Fruit fly (Drosophila melanogaster): ENCODE data around the gene CG4393.
A peak's percentile ranks its signal among the peaks of the same experiment; 100 is the strongest.

CG4393 gene

DNA sequence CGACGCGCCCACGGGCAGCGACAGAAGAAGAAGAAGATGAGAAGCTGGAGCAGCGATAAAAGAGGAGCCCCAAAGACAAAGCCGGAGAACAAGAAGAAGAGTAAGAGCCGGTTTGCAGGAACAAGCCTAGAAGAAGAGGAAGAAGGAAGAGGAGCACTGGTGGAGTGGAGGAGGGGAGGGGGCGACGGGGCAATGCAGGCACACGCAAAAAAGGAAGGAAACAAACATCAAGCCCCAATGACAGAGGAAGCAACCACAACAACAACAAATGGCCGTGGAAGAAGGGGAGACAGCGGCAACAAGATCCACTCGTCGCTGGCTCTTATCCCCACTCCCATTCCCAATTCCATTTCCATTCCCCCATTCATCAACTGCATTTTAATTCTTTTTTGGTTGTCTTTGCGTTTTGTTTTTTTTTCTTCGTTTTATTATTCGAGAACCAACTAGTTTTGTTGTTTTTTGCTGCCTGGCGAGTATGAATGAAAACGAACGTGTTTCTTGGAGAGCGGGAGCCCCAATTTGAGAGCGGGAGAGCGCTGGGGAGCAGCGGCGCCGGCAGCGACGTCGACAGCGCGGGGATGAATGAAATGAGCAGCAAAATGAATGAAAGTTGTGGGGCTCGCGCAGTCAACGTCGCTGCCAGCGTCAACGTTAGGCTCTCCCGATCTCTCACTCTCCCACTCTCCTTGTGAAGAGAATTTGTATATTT, 50.4 kb downstream of the CG4393 start (continued):
- TF ChIP-seq CG6163 (GFP tag; IDR thresholded peaks at IDR 0.05) (peak; percentile 98), Sox15 (GFP tag; optimal IDR thresholded peaks at IDR 0.05) (no peak), dac (GFP tag; optimal IDR thresholded peaks at IDR 0.05) (peak; percentile 57), net (GFP tag; optimal IDR thresholded peaks at IDR 0.05) (peak; percentile 94), ss (GFP tag; optimal IDR thresholded peaks at IDR 0.05) (peak; percentile 98 to 99), CG7368 (GFP tag; optimal IDR thresholded peaks at IDR 0.05) (peak; percentile 79), CG11762 (GFP tag; optimal IDR thresholded peaks at IDR 0.05; ENCODE audit: insufficient read depth) (peak; percentile 87), fkh (GFP tag; optimal IDR thresholded peaks at IDR 0.05) (no peak), lz (GFP tag; optimal IDR thresholded peaks at IDR 0.05) (no peak), CG8632 (GFP tag; optimal IDR thresholded peaks at IDR 0.05) (peak; percentile 54), OdsH (GFP tag; optimal IDR thresholded peaks at IDR 0.05) (peak; percentile 65), Ets96B (tag; optimal IDR thresholded peaks at IDR 0.05) (peak; percentile 76), CG6854 (GFP tag; optimal IDR thresholded peaks at IDR 0.05) (peak; percentile 94), CG15336 (GFP tag; IDR thresholded peaks at IDR 0.05) (peak; percentile 93), CG11902 (GFP tag; optimal IDR thresholded peaks at IDR 0.05) (no peak), CG34406 (GFP tag; optimal IDR thresholded peaks at IDR 0.05) (peak; percentile 61), Lpt (GFP tag; optimal IDR thresholded peaks at IDR 0.05) (peak; percentile 95), vri (GFP tag; optimal IDR thresholded peaks at IDR 0.05) (peak; percentile 82), Blimp-1 (GFP tag; optimal IDR thresholded peaks at IDR 0.05) (peak; percentile 97), Eip93F (GFP tag; optimal IDR thresholded peaks at IDR 0.05) (no peak), Sox14 (GFP tag; optimal IDR thresholded peaks at IDR 0.05) (peak; percentile 61), Eip75B (GFP tag; optimal IDR thresholded peaks at IDR 0.05) (peak; percentile 79)

DNA sequence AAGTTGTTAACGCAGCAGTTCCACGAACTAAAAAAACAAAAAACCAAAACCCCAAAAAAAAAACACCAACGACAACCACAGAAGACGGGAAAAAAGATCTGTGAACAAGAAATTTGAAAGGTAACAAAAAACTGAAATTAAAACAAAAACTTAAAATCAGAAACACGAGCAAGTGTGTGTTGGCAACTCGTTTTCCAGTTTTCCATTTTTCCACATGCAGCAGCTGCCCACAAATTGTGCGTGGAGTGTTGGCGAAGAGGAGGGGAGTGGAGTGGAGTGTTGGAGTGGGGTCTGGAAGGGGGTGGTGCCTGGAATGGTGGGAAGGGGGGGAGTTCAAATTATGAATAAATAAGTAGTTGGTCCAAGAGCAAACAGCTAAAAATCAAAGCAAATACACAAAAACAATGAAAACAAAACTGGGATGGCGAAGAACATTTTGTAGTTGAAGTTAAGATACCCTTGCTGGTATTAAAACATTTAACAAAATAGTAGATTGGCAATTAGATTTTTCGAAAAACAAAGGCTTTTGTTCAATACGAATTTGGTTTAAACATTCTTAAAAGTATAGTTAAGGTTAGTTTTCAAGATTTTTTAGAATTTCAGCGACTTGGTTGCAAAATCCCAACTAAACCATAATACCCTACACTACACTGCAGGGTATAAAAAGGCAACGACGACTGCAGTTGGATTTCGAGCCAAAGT, 51.1 kb downstream of the CG4393 start:
- TF ChIP-seq CG6792 (GFP tag; optimal IDR thresholded peaks at IDR 0.05) (peak; percentile 34), CG32006 (GFP tag; optimal IDR thresholded peaks at IDR 0.05) (peak; percentile 59), achi (GFP tag; optimal IDR thresholded peaks at IDR 0.05) (no peak), esn (GFP tag; optimal IDR thresholded peaks at IDR 0.05) (peak; percentile 56), ss (GFP tag; optimal IDR thresholded peaks at IDR 0.05) (no peak), CG1621 (tag; optimal IDR thresholded peaks at IDR 0.05) (no peak), CG31627 (GFP tag; optimal IDR thresholded peaks at IDR 0.05) (peak; percentile 62), OdsH (GFP tag; optimal IDR thresholded peaks at IDR 0.05) (peak; percentile 65), net (GFP tag; optimal IDR thresholded peaks at IDR 0.05) (no peak), CG6808 (GFP tag; optimal IDR thresholded peaks at IDR 0.05) (no peak), Gug (GFP tag; IDR thresholded peaks at IDR 0.05) (no peak), Hr4 (GFP tag; optimal IDR thresholded peaks at IDR 0.05) (peak; percentile 60), Met (GFP tag; optimal IDR thresholded peaks at IDR 0.05) (peak; percentile 70), topi (GFP tag; optimal IDR thresholded peaks at IDR 0.05) (peak; percentile 64), salr (GFP tag; optimal IDR thresholded peaks at IDR 0.05) (no peak), CG4318 (GFP tag; optimal IDR thresholded peaks at IDR 0.05) (peak; percentile 40), spab (GFP tag; optimal IDR thresholded peaks at IDR 0.05) (no peak), CG7368 (GFP tag; optimal IDR thresholded peaks at IDR 0.05) (no peak), CG3919 (GFP tag; optimal IDR thresholded peaks at IDR 0.05) (peak; percentile 46), Eip75B (GFP tag; optimal IDR thresholded peaks at IDR 0.05) (peak; percentile 16), CG15336 (GFP tag; IDR thresholded peaks at IDR 0.05) (no peak), cyc (GFP tag; optimal IDR thresholded peaks at IDR 0.05) (peak; percentile 64), CG11762 (GFP tag; optimal IDR thresholded peaks at IDR 0.05; ENCODE audit: insufficient read depth) (no peak), CG11902 (GFP tag; optimal IDR thresholded peaks at IDR 0.05) (peak; percentile 30), CG8632 (GFP tag; optimal IDR thresholded peaks at IDR 0.05) (peak; percentile 59), pdm3 (GFP tag; optimal IDR thresholded peaks at IDR 0.05) (peak; percentile 39), Eip78C (GFP tag) (peak; percentile 86), CG8119 (GFP tag; IDR thresholded peaks at IDR 0.05) (peak; percentile 14; the same call in 1 of the 3 replicates), acj6 (GFP tag; optimal IDR thresholded peaks at IDR 0.05) (peak; percentile 62), CG6163 (GFP tag; IDR thresholded peaks at IDR 0.05) (0 out of 3 replicates have a peak, but pooled peaks have one; percentile 32), Eip93F (GFP tag; optimal IDR thresholded peaks at IDR 0.05) (no peak), Smox (GFP tag; optimal IDR thresholded peaks at IDR 0.05) (peak; percentile 69), CG10669 (GFP tag; optimal IDR thresholded peaks at IDR 0.05) (peak; percentile 14), fd85E (GFP tag; optimal IDR thresholded peaks at IDR 0.05) (no peak), CG16779 (tag; optimal IDR thresholded peaks at IDR 0.05) (no peak)

Data from whole organism, prepupa.